Worm (Caenorhabditis elegans): ENCODE results near the gene dhhc-14.

Gene dhhc-14

ce11 chrX:8551687-8552327 lies at the start of gene dhhc-14:
TSS of gene dhhc-14 (plus strand) at chrX:8552277.
- no peak for TF ChIP-seq ceh-36 (tag; optimal IDR thresholded peaks at IDR 0.05)
- TF ChIP-seq pes-1 (GFP tag; IDR thresholded peaks at IDR 0.05): no peak
- TF ChIP-seq ceh-13 (GFP tag; optimal IDR thresholded peaks at IDR 0.05): no peak
- no peak for TF ChIP-seq tbx-37 (GFP tag; conservative IDR thresholded peaks at IDR 0.05)
- no peak for TF ChIP-seq scrt-1 (GFP tag; IDR thresholded peaks at IDR 0.05)
- no peak for TF ChIP-seq aly-1 (tag; optimal IDR thresholded peaks at IDR 0.05)
- no peak for TF ChIP-seq hnd-1 (tag; optimal IDR thresholded peaks at IDR 0.05)
- TF ChIP-seq tra-4 (tag; optimal IDR thresholded peaks at IDR 0.05): no peak
- TF ChIP-seq B0310.2 (tag; optimal IDR thresholded peaks at IDR 0.05): no peak
- peak; percentile 53 for TF ChIP-seq hmg-4 (GFP tag; optimal IDR thresholded peaks at IDR 0.05)
- TF ChIP-seq F13C5.2 (tag; optimal IDR thresholded peaks at IDR 0.05): peak; percentile 31
- TF ChIP-seq ama-1 (optimal IDR thresholded peaks at IDR 0.05): no peak
- TF ChIP-seq hmbx-1 (tag; optimal IDR thresholded peaks at IDR 0.05): no peak
- no peak for TF ChIP-seq ets-7 (tag; optimal IDR thresholded peaks at IDR 0.05)
- TF ChIP-seq sea-1 (GFP tag; conservative IDR thresholded peaks at IDR 0.05): no peak
- TF ChIP-seq flt-1 (GFP tag; IDR thresholded peaks at IDR 0.05): no peak
- 0 out of 2 replicates have a peak, but pooled peaks have one; percentile 18 for TF ChIP-seq tbx-11 (GFP tag; IDR thresholded peaks at IDR 0.05)

- TF ChIP-seq tbx-11 (GFP tag; IDR thresholded peaks at IDR 0.05) (no peak), tra-4 (tag; optimal IDR thresholded peaks at IDR 0.05) (no peak), flt-1 (GFP tag; IDR thresholded peaks at IDR 0.05) (no peak), tbx-37 (GFP tag; conservative IDR thresholded peaks at IDR 0.05) (no peak), pes-1 (GFP tag; IDR thresholded peaks at IDR 0.05) (no peak), ceh-36 (tag; optimal IDR thresholded peaks at IDR 0.05) (no peak), ets-7 (tag; optimal IDR thresholded peaks at IDR 0.05) (no peak), hmbx-1 (tag; optimal IDR thresholded peaks at IDR 0.05) (no peak), hnd-1 (tag; optimal IDR thresholded peaks at IDR 0.05) (no peak), F13C5.2 (tag; optimal IDR thresholded peaks at IDR 0.05) (no peak), aly-1 (tag; optimal IDR thresholded peaks at IDR 0.05) (no peak), scrt-1 (GFP tag; IDR thresholded peaks at IDR 0.05) (no peak), ama-1 (optimal IDR thresholded peaks at IDR 0.05) (no peak), sea-1 (GFP tag; conservative IDR thresholded peaks at IDR 0.05) (no peak), B0310.2 (tag; optimal IDR thresholded peaks at IDR 0.05) (no peak), hmg-4 (GFP tag; optimal IDR thresholded peaks at IDR 0.05) (no peak), ceh-13 (GFP tag; optimal IDR thresholded peaks at IDR 0.05) (no peak)
These were observed 47.9 kb upstream of the dhhc-14 start for ce11 chrX:8504207-8504606.

ce11 chrX:8507053-8507452 lies 45.0 kb upstream of the dhhc-14 start:
- TF ChIP-seq tbx-37 (GFP tag; conservative IDR thresholded peaks at IDR 0.05) (no peak), ceh-13 (GFP tag; optimal IDR thresholded peaks at IDR 0.05) (no peak), flt-1 (GFP tag; IDR thresholded peaks at IDR 0.05) (no peak), scrt-1 (GFP tag; IDR thresholded peaks at IDR 0.05) (no peak), tra-4 (tag; optimal IDR thresholded peaks at IDR 0.05) (no peak), aly-1 (tag; optimal IDR thresholded peaks at IDR 0.05) (no peak), hmg-4 (GFP tag; optimal IDR thresholded peaks at IDR 0.05) (no peak), hmbx-1 (tag; optimal IDR thresholded peaks at IDR 0.05) (no peak), pes-1 (GFP tag; IDR thresholded peaks at IDR 0.05) (no peak), ceh-36 (tag; optimal IDR thresholded peaks at IDR 0.05) (no peak), sea-1 (GFP tag; conservative IDR thresholded peaks at IDR 0.05) (no peak), tbx-11 (GFP tag; IDR thresholded peaks at IDR 0.05) (no peak), F13C5.2 (tag; optimal IDR thresholded peaks at IDR 0.05) (no peak)

ce11 chrX:8507576-8507975 lies 44.5 kb upstream of the dhhc-14 start, which contains the start of gene H03E18.1:
TSS of gene H03E18.1 (plus strand) at chrX:8507876.
- TF ChIP-seq F13C5.2 (tag; optimal IDR thresholded peaks at IDR 0.05): no peak
- TF ChIP-seq hmbx-1 (tag; optimal IDR thresholded peaks at IDR 0.05): no peak
- no peak for TF ChIP-seq hnd-1 (tag; optimal IDR thresholded peaks at IDR 0.05)
- TF ChIP-seq tbx-37 (GFP tag; conservative IDR thresholded peaks at IDR 0.05): no peak

- TF ChIP-seq B0310.2 (tag; optimal IDR thresholded peaks at IDR 0.05) (no peak), tra-4 (tag; optimal IDR thresholded peaks at IDR 0.05) (no peak), hmg-4 (GFP tag; optimal IDR thresholded peaks at IDR 0.05) (no peak), ama-1 (optimal IDR thresholded peaks at IDR 0.05) (no peak), aly-1 (tag; optimal IDR thresholded peaks at IDR 0.05) (no peak), tbx-37 (GFP tag; conservative IDR thresholded peaks at IDR 0.05) (no peak), sea-1 (GFP tag; conservative IDR thresholded peaks at IDR 0.05) (no peak), hnd-1 (tag; optimal IDR thresholded peaks at IDR 0.05) (no peak)
These were observed 43.0 kb upstream of the dhhc-14 start for ce11 chrX:8509088-8509487.

ce11 chrX:8520402-8520801 lies 31.7 kb upstream of the dhhc-14 start, which contains the start of gene H03E18.2:
TSS of gene H03E18.2 (minus strand) at chrX:8520502.
- TF ChIP-seq hmbx-1 (tag; optimal IDR thresholded peaks at IDR 0.05) (no peak), B0310.2 (tag; optimal IDR thresholded peaks at IDR 0.05) (no peak), tbx-37 (GFP tag; conservative IDR thresholded peaks at IDR 0.05) (no peak), sea-1 (GFP tag; conservative IDR thresholded peaks at IDR 0.05) (no peak), pes-1 (GFP tag; IDR thresholded peaks at IDR 0.05) (no peak), ets-7 (tag; optimal IDR thresholded peaks at IDR 0.05) (no peak), scrt-1 (GFP tag; IDR thresholded peaks at IDR 0.05) (no peak), hnd-1 (tag; optimal IDR thresholded peaks at IDR 0.05) (no peak), tra-4 (tag; optimal IDR thresholded peaks at IDR 0.05) (no peak), tbx-11 (GFP tag; IDR thresholded peaks at IDR 0.05) (no peak), ama-1 (optimal IDR thresholded peaks at IDR 0.05) (no peak), flt-1 (GFP tag; IDR thresholded peaks at IDR 0.05) (no peak)

- TF ChIP-seq ets-7 (tag; optimal IDR thresholded peaks at IDR 0.05): no peak
These were observed 30.5 kb upstream of the dhhc-14 start, which contains the start of gene C03G5.14 for ce11 chrX:8521614-8522013. TSS of gene C03G5.14 (plus strand) at chrX:8521914.

- no peak for TF ChIP-seq tbx-11 (GFP tag; IDR thresholded peaks at IDR 0.05)
- no peak for TF ChIP-seq ceh-13 (GFP tag; optimal IDR thresholded peaks at IDR 0.05)
- TF ChIP-seq flt-1 (GFP tag; IDR thresholded peaks at IDR 0.05): no peak
- TF ChIP-seq tbx-37 (GFP tag; conservative IDR thresholded peaks at IDR 0.05): no peak
- no peak for TF ChIP-seq ceh-36 (tag; optimal IDR thresholded peaks at IDR 0.05)
- TF ChIP-seq hmbx-1 (tag; optimal IDR thresholded peaks at IDR 0.05): no peak
- TF ChIP-seq tra-4 (tag; optimal IDR thresholded peaks at IDR 0.05): no peak
- TF ChIP-seq sea-1 (GFP tag; conservative IDR thresholded peaks at IDR 0.05): no peak
- no peak for TF ChIP-seq B0310.2 (tag; optimal IDR thresholded peaks at IDR 0.05)
- TF ChIP-seq aly-1 (tag; optimal IDR thresholded peaks at IDR 0.05): no peak
- TF ChIP-seq hnd-1 (tag; optimal IDR thresholded peaks at IDR 0.05): no peak
- no peak for TF ChIP-seq ets-7 (tag; optimal IDR thresholded peaks at IDR 0.05)
- no peak for TF ChIP-seq F13C5.2 (tag; optimal IDR thresholded peaks at IDR 0.05)
- no peak for TF ChIP-seq hmg-4 (GFP tag; optimal IDR thresholded peaks at IDR 0.05)
- TF ChIP-seq pes-1 (GFP tag; IDR thresholded peaks at IDR 0.05): no peak
- TF ChIP-seq scrt-1 (GFP tag; IDR thresholded peaks at IDR 0.05): no peak
These were observed 29.1 kb upstream of the dhhc-14 start for ce11 chrX:8523000-8523399.

Data from whole organism, early embryonic.